Worm (Caenorhabditis elegans) whole organism, L4 larva: ENCODE measurements around the gene srlf-14.
A peak's percentile ranks its signal among the peaks of the same experiment; 100 is the strongest.

Source experiments
- F10B5.3 ChIP-seq: sonication (generic microtip); optimal IDR thresholded peaks from 2 replicates; lab custom pipeline; 2016; ENCODE audit warnings: mild to moderate bottlenecking, missing genetic modification characterization, missing compliant biosample characterization
- T20F7.1 ChIP-seq: fragments of 200-800 bp; sonication (Bioruptor generic); optimal IDR thresholded peaks from 2 replicates; lab custom pipeline; 2018; ENCODE audit warnings: mild to moderate bottlenecking, missing genetic modification characterization, missing compliant biosample characterization
- Y48G9A.11 ChIP-seq: fragments of 200-800 bp; sonication (Bioruptor generic); IDR thresholded peaks from 2 replicates; pipeline ENCODE4 v1.3.6; 2022; ENCODE audit warnings: missing genetic modification reagents, missing genetic modification characterization, missing compliant biosample characterization
- Y5F2A.4 ChIP-seq: fragments of 200-800 bp; sonication (Bioruptor generic); optimal IDR thresholded peaks from 2 replicates; lab custom pipeline; 2018; ENCODE audit warnings: mild to moderate bottlenecking, missing genetic modification characterization, missing compliant biosample characterization
- Y75B8A.6 ChIP-seq: fragments of 200-800 bp; sonication (Bioruptor generic); IDR thresholded peaks from 2 replicates; pipeline ENCODE4 v1.3.6; 2022; ENCODE audit warnings: missing genetic modification reagents, missing genetic modification characterization, missing compliant biosample characterization
- ZK337.2 ChIP-seq: fragments of 200-800 bp; sonication (Bioruptor generic); IDR thresholded peaks from 2 replicates; pipeline ENCODE4 v1.3.6; 2022; ENCODE audit warnings: missing genetic modification reagents, missing genetic modification characterization, missing compliant biosample characterization
- arid-1 ChIP-seq: fragments of 200-800 bp; sonication (Bioruptor generic); conservative IDR thresholded peaks from 2 replicates; pipeline ENCODE4 v1.3.6; 2022; ENCODE audit warnings: missing genetic modification reagents, missing genetic modification characterization, missing compliant biosample characterization
- ceh-32 ChIP-seq: sonication (generic microtip); optimal IDR thresholded peaks from 2 replicates; lab custom pipeline; 2016; ENCODE audit warnings: mild to moderate bottlenecking, missing genetic modification characterization, missing compliant biosample characterization; ENCODE audit not compliant: poor library complexity
- ceh-44 ChIP-seq: fragments of 200-800 bp; sonication (Bioruptor generic); IDR thresholded peaks from 2 replicates; pipeline ENCODE4 v1.3.6; 2022; ENCODE audit warnings: missing genetic modification reagents, missing genetic modification characterization, missing compliant biosample characterization
- cey-2 ChIP-seq: sonication (generic microtip); optimal IDR thresholded peaks from 3 replicates; lab custom pipeline; 2017; ENCODE audit warnings: missing genetic modification characterization, mild to moderate bottlenecking, missing compliant biosample characterization, antibody characterized with exemption, borderline replicate concordance; ENCODE audit not compliant: insufficient read depth
- daf-12 ChIP-seq: fragments of 150-350 bp; optimal IDR thresholded peaks from 2 replicates; lab custom pipeline; 2014; ENCODE audit warnings: missing biosample characterization, missing genetic modification reagents, missing genetic modification characterization
- daf-16 ChIP-seq, 3 experiments: sonication (generic microtip); optimal IDR thresholded peaks; 2 replicates each; lab custom pipeline; 2016 to 2017; ENCODE audit warnings: missing genetic modification characterization in 3 of 3, missing genetic modification reagents in 3 of 3, mild to moderate bottlenecking in 2 of 3, missing compliant biosample characterization in 2 of 3, missing biosample characterization in 1 of 3, moderate library complexity in 1 of 3
- daf-19 ChIP-seq: fragments of 200-800 bp; sonication (Bioruptor generic); conservative IDR thresholded peaks from 2 replicates; pipeline ENCODE4 v1.3.6; 2022; ENCODE audit warnings: missing genetic modification characterization, missing compliant biosample characterization
- dpl-1 ChIP-seq: fragments of 150-350 bp; optimal IDR thresholded peaks from 2 replicates; lab custom pipeline; 2014; ENCODE audit warnings: missing biosample characterization, missing genetic modification reagents, missing genetic modification characterization
- egl-43 ChIP-seq: fragments of 200-800 bp; sonication (Bioruptor generic); IDR thresholded peaks from 2 replicates; pipeline ENCODE4 v1.3.6; 2022; ENCODE audit warnings: missing genetic modification reagents, missing genetic modification characterization, missing compliant biosample characterization
- gei-8 ChIP-seq: fragments of 200-800 bp; sonication (Bioruptor generic); optimal IDR thresholded peaks from 2 replicates; lab custom pipeline; 2018; ENCODE audit warnings: mild to moderate bottlenecking, missing genetic modification characterization, missing compliant biosample characterization
- hif-1 ChIP-seq, 2 experiments: sonication (generic microtip); optimal IDR thresholded peaks; 2 replicates each; lab custom pipeline; 2016 to 2017; ENCODE audit warnings: missing compliant biosample characterization in 2 of 2, missing genetic modification characterization in 2 of 2, missing genetic modification reagents in 2 of 2, missing genotype in 2 of 2, mild to moderate bottlenecking in 1 of 2
- hlh-11 ChIP-seq: fragments of 200-800 bp; sonication (Bioruptor generic); optimal IDR thresholded peaks from 2 replicates; lab custom pipeline; 2018; ENCODE audit warnings: mild to moderate bottlenecking, missing genetic modification characterization, missing compliant biosample characterization
- hlh-30 ChIP-seq: sonication (generic microtip); optimal IDR thresholded peaks from 2 replicates; lab custom pipeline; 2017; ENCODE audit warnings: antibody characterized with exemption, mild to moderate bottlenecking, missing genetic modification characterization, missing compliant biosample characterization; ENCODE audit not compliant: insufficient read depth
- lim-7 ChIP-seq: fragments of 200-800 bp; sonication (Bioruptor generic); IDR thresholded peaks from 2 replicates; pipeline ENCODE4 v1.3.6; 2022; ENCODE audit warnings: missing genetic modification characterization, missing compliant biosample characterization
- lin-1 ChIP-seq: fragments of 200-800 bp; sonication (Bioruptor generic); IDR thresholded peaks from 2 replicates; pipeline ENCODE4 v1.3.6; 2022; ENCODE audit warnings: missing genetic modification reagents, missing genetic modification characterization, missing compliant biosample characterization
- lin-13 ChIP-seq: fragments of 150-350 bp; optimal IDR thresholded peaks from 2 replicates; lab custom pipeline; 2014; ENCODE audit warnings: missing biosample characterization, missing genetic modification reagents, missing genetic modification characterization
- lin-29 ChIP-seq: fragments of 200-800 bp; sonication (Bioruptor generic); IDR thresholded peaks from 2 replicates; pipeline ENCODE4 v1.3.6; 2022; ENCODE audit warnings: missing genetic modification reagents, missing genetic modification characterization, missing compliant biosample characterization
- lin-38 ChIP-seq: fragments of 200-800 bp; sonication (Bioruptor generic); IDR thresholded peaks from 2 replicates; pipeline ENCODE4 v1.3.6; 2022; ENCODE audit warnings: missing genetic modification reagents, missing genetic modification characterization, missing compliant biosample characterization
- lir-3 ChIP-seq: sonication (generic microtip); optimal IDR thresholded peaks from 2 replicates; lab custom pipeline; 2016; ENCODE audit warnings: mild to moderate bottlenecking, missing genetic modification characterization, missing compliant biosample characterization
- lsy-2 ChIP-seq, 2 experiments: fragments of 150-350 bp in 1 of 2; sonication (generic microtip) in 1 of 2; optimal IDR thresholded peaks; 2 replicates each; lab custom pipeline; 2014 to 2017; ENCODE audit warnings: missing biosample characterization in 2 of 2, missing genetic modification characterization in 2 of 2
- madf-5 ChIP-seq, 2 experiments: fragments of 200-800 bp; sonication (Bioruptor generic); IDR thresholded peaks; 2 replicates each; pipeline ENCODE4 v1.3.6; 2022; ENCODE audit warnings: missing compliant biosample characterization in 2 of 2, missing genetic modification characterization in 2 of 2
- mdl-1 ChIP-seq, 2 experiments: fragments of 150-350 bp in 1 of 2; sonication (generic microtip) in 1 of 2; optimal IDR thresholded peaks; 2 replicates each; lab custom pipeline; 2014 to 2017; ENCODE audit warnings: missing biosample characterization in 2 of 2, missing genetic modification characterization in 2 of 2
- mes-2 ChIP-seq: sonication (generic microtip); optimal IDR thresholded peaks from 2 replicates; lab custom pipeline; 2016; ENCODE audit warnings: missing genotype, mild to moderate bottlenecking, missing genetic modification characterization, missing compliant biosample characterization; ENCODE audit not compliant: poor library complexity, severe bottlenecking
- nhr-102 ChIP-seq: sonication (generic microtip); optimal IDR thresholded peaks from 2 replicates; lab custom pipeline; 2016; ENCODE audit warnings: mild to moderate bottlenecking, missing genetic modification characterization, moderate library complexity, missing compliant biosample characterization
- nhr-11 ChIP-seq: fragments of 150-350 bp; optimal IDR thresholded peaks from 2 replicates; lab custom pipeline; 2014; ENCODE audit warnings: missing biosample characterization, missing genetic modification characterization
- nhr-111 ChIP-seq: fragments of 200-800 bp; sonication (Bioruptor generic); optimal IDR thresholded peaks from 2 replicates; lab custom pipeline; 2018; ENCODE audit warnings: mild to moderate bottlenecking, missing genetic modification characterization, missing compliant biosample characterization
- nhr-28 ChIP-seq: fragments of 150-350 bp; optimal IDR thresholded peaks from 2 replicates; lab custom pipeline; 2014; ENCODE audit warnings: missing biosample characterization, missing genetic modification characterization
- nhr-41 ChIP-seq: fragments of 200-800 bp; sonication (Bioruptor generic); IDR thresholded peaks from 2 replicates; pipeline ENCODE4 v1.3.6; 2022; ENCODE audit warnings: missing genetic modification reagents, missing genetic modification characterization, missing compliant biosample characterization
- nhr-6 ChIP-seq: fragments of 150-350 bp; optimal IDR thresholded peaks from 2 replicates; lab custom pipeline; 2014; ENCODE audit warnings: missing biosample characterization, missing genetic modification characterization
- nhr-76 ChIP-seq: fragments of 150-350 bp; optimal IDR thresholded peaks from 2 replicates; lab custom pipeline; 2014; ENCODE audit warnings: missing biosample characterization, missing genetic modification characterization
- pha-4 ChIP-seq, 2 experiments: fragments of 150-350 bp in 1 of 2; fragments of 200-800 bp in 1 of 2; sonication (Bioruptor generic) in 1 of 2; IDR thresholded peaks in 1 of 2; optimal IDR thresholded peaks in 1 of 2; 2 replicates each; pipeline versions ENCODE4 v1.3.6 to Lab custom; 2014 to 2022; ENCODE audit warnings: missing genetic modification characterization in 2 of 2, missing genetic modification reagents in 2 of 2, missing biosample characterization in 1 of 2, missing compliant biosample characterization in 1 of 2
- php-3 ChIP-seq: fragments of 200-800 bp; sonication (Bioruptor generic); IDR thresholded peaks from 2 replicates; pipeline ENCODE4 v1.3.6; 2022; ENCODE audit warnings: missing genetic modification reagents, missing genetic modification characterization, missing compliant biosample characterization
- pqm-1 ChIP-seq: sonication (generic microtip); optimal IDR thresholded peaks from 2 replicates; lab custom pipeline; 2017; ENCODE audit warnings: missing biosample characterization, missing genetic modification characterization
- snpc-4 ChIP-seq: fragments of 150-350 bp; optimal IDR thresholded peaks from 2 replicates; lab custom pipeline; 2014; ENCODE audit warnings: missing biosample characterization, missing genetic modification characterization
- spr-1 ChIP-seq: sonication (generic microtip); optimal IDR thresholded peaks from 2 replicates; lab custom pipeline; 2016; ENCODE audit warnings: mild to moderate bottlenecking, missing genetic modification characterization, missing compliant biosample characterization
- spr-3 ChIP-seq: fragments of 200-800 bp; sonication (Bioruptor generic); optimal IDR thresholded peaks from 2 replicates; lab custom pipeline; 2018; ENCODE audit warnings: mild to moderate bottlenecking, missing genetic modification characterization, missing compliant biosample characterization
- unc-130 ChIP-seq: sonication (generic microtip); optimal IDR thresholded peaks from 2 replicates; lab custom pipeline; 2016; ENCODE audit warnings: missing genetic modification reagents, missing genetic modification characterization, missing compliant biosample characterization
- vab-7 ChIP-seq: fragments of 200-800 bp; sonication (Bioruptor generic); IDR thresholded peaks from 2 replicates; pipeline ENCODE4 v1.3.6; 2022; ENCODE audit warnings: missing genetic modification reagents, missing genetic modification characterization, missing compliant biosample characterization
- zip-11 ChIP-seq: fragments of 200-800 bp; sonication (Bioruptor generic); IDR thresholded peaks from 2 replicates; pipeline ENCODE4 v1.3.6; 2022; ENCODE audit warnings: missing genetic modification characterization, missing compliant biosample characterization
- ztf-11 ChIP-seq: fragments of 150-350 bp; optimal IDR thresholded peaks from 2 replicates; lab custom pipeline; 2014; ENCODE audit warnings: missing biosample characterization, missing genetic modification characterization

srlf-14 gene

DNA sequence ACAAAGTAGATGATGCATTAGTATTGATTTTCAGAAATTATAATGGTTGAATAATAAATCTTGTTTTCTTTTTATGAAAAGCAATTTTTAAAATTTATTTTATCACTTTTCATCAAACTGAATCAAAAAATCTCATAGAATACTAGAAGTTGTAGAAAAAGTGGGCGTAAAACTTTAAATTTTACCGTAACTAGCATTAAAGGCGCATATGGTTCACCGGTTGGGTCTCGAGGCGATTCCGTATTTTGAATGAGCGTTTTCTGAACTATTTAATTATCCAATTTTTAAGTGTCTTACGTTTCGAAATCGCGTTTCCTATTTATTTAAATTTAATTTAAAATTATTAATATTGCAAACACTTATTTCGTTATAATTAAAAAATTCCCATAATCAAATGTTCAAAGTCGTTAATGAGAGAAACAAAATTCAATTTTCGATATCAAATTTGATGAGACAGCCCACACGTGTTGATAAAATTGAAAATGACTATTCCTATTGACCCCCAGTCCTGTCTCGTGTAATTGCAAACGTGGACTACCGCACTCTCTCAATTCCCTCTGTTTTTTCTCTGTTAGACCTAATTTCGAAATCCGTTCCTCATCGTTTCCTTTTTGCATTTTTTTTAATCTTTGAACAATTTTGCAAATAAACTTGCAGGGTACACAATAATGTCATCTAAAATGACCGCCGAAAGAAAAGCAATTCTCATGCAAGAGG is 35.7 kb downstream of the srlf-14 start, which contains the start of the genes T11G6.2 and hars-1 (continued):
- TF ChIP-seq nhr-111, result no peak
- no peak for TF ChIP-seq snpc-4
- TF ChIP-seq arid-1 (GFP tag; lab: Robert Waterston, UW), result no peak
- no peak for TF ChIP-seq daf-16 (GFP tag; optimal IDR thresholded peaks at IDR 0.05; lab: Kevin White, UChicago)
- peak; percentile 84 for TF ChIP-seq daf-16 (tag; optimal IDR thresholded peaks at IDR 0.05; lab: Kevin White, UChicago)
- no peak for TF ChIP-seq pha-4 (GFP tag; IDR thresholded peaks at IDR 0.05; lab: Robert Waterston, UW)
- no peak for TF ChIP-seq pha-4 (tag; optimal IDR thresholded peaks at IDR 0.05; lab: Kevin White, UChicago)
- TF ChIP-seq lsy-2 (tag; optimal IDR thresholded peaks at IDR 0.05; lab: Kevin White, UChicago), result peak in 1 of 2 experiments; percentile 40
- TF ChIP-seq nhr-6 (tag; lab: Kevin White, UChicago), result peak; percentile 24
- no peak for TF ChIP-seq ZK337.2
- TF ChIP-seq unc-130 (GFP tag; lab: Kevin White, UChicago), result no peak
- TF ChIP-seq nhr-76 (tag; lab: Kevin White, UChicago), result no peak
- TF ChIP-seq nhr-28 (tag; lab: Kevin White, UChicago), result peak; percentile 76
- TF ChIP-seq lin-13 (GFP tag; lab: Kevin White, UChicago), result no peak
- peak; percentile 66 for TF ChIP-seq lin-38 (GFP tag; lab: Robert Waterston, UW)
- no peak for TF ChIP-seq daf-12 (tag; lab: Kevin White, UChicago)
- no peak for TF ChIP-seq lir-3
- no peak for TF ChIP-seq gei-8 (GFP tag; lab: Kevin White, UChicago)
- TF ChIP-seq hif-1 (tag; optimal IDR thresholded peaks at IDR 0.05; lab: Kevin White, UChicago), result no peak
- TF ChIP-seq hlh-11, result peak; percentile 52

DNA sequence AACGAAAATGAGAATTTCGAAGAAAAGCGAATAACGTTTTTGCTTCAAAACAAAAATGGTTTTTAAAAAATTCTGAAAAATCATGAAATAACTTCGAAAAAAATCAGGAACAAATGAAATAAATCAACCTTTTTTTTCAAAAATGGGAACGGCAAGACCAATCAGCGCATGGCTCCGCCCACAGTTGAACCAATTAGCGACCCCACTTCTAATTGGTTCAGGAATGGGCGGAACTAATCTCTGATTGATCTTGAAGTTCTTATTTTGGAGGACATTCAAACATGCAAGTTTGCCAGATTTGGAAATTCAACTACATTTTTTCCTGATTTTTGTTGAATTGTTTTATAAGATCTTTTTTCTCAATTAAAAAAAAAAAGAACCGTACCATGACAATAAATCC is 38.2 kb downstream of the srlf-14 start:
- no peak for TF ChIP-seq spr-3 (GFP tag; lab: Kevin White, UChicago)
- TF ChIP-seq pqm-1, result no peak
- TF ChIP-seq arid-1 (GFP tag; lab: Robert Waterston, UW), result no peak
- TF ChIP-seq ztf-11 (tag; lab: Kevin White, UChicago), result no peak
- no peak for TF ChIP-seq egl-43
- no peak for TF ChIP-seq nhr-41 (GFP tag; lab: Robert Waterston, UW)
- no peak for TF ChIP-seq zip-11
- TF ChIP-seq daf-19, result no peak
- TF ChIP-seq ceh-32 (tag; lab: Kevin White, UChicago), result no peak
- TF ChIP-seq nhr-11 (tag; lab: Kevin White, UChicago), result no peak
- no peak for TF ChIP-seq ceh-44 (GFP tag; lab: Robert Waterston, UW)
- TF ChIP-seq dpl-1, result no peak
- no peak for TF ChIP-seq hlh-30 (tag; lab: Kevin White, UChicago)
- no peak for TF ChIP-seq madf-5 (GFP tag; IDR thresholded peaks at IDR 0.05; lab: Robert Waterston, UW)
- no peak for TF ChIP-seq lin-1 (GFP tag; lab: Robert Waterston, UW)
- TF ChIP-seq vab-7, result no peak
- TF ChIP-seq spr-1, result no peak
- no peak for TF ChIP-seq F10B5.3 (tag; lab: Kevin White, UChicago)

DNA sequence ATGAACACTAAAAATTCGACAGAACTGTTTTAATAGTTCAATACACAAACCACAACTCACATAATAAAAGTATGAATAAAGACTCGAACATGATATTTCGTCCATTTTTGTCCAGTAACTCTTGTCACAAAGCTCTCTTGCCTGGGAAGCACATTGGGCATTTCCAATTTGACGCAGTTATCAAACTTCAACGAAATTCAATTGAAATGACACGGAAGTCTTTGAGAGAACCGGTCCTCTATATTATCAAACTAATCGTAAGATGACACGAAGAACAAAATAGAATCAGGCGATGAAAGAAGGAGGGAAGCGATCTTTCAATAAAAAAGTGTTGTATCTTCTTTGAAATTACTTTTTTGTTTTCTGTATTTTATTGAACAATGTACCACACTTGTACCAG is 39.1 kb downstream of the srlf-14 start, which contains the start of gene T11G6.3:
Gene T11G6.3 (minus strand): TSS at position 189 of the 400 bp plus-strand sequence.
- TF ChIP-seq daf-12 (tag; lab: Kevin White, UChicago) (no peak), nhr-6 (tag; lab: Kevin White, UChicago) (no peak), Y75B8A.6 (GFP tag; lab: Robert Waterston, UW) (no peak), nhr-102 (no peak), lsy-2 (tag; optimal IDR thresholded peaks at IDR 0.05; lab: Kevin White, UChicago) (no peak), php-3 (GFP tag; lab: Robert Waterston, UW) (no peak), T20F7.1 (no peak), Y5F2A.4 (GFP tag; lab: Kevin White, UChicago) (no peak), mes-2 (no peak), mdl-1 (tag; optimal IDR thresholded peaks at IDR 0.05; lab: Kevin White, UChicago) (no peak), lim-7 (GFP tag; lab: Robert Waterston, UW) (no peak), Y48G9A.11 (GFP tag; lab: Robert Waterston, UW) (no peak), nhr-76 (tag; lab: Kevin White, UChicago) (peak; percentile 13), lin-29 (GFP tag; lab: Robert Waterston, UW) (no peak), hlh-11 (peak; percentile 6), nhr-28 (tag; lab: Kevin White, UChicago) (peak; percentile 28), cey-2 (tag; lab: Kevin White, UChicago) (peak; percentile 4)
